In the genomic region with DNA sequence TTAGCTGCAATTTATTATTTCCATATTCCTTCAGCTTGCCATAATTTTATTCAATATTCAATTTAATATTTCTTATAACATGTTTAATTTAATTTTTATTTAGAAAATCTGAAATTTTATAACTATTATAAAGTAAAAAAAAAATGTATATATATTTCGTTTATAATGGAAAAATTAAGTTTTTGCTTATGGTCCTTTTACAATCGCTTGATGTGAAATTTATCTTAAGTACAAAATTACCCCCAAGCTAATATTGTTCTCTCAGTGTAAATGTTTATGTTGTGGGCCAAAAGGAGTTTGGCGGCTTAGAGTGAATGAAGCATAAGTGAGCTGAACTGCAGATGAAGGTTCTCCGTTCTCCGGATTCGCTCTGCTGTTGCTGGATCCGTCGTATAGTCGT, we compare ENCODE assay signal across 3 fruit fly cellular contexts.
TF ChIP-seq lines count a peak whose summit lies in the region.

No protein-coding gene starts in this region.

TF ChIP-seq in whole organism, prepupa, 60 proteins besides CTCF, POLR2A, EP300 and RAD21 (continues in another document):
- TF ChIP-seq Eip78C (GFP tag; lab: Kevin White, UChicago) (peak; percentile 82), CG11902 (GFP tag; optimal IDR thresholded peaks at IDR 0.05; lab: Kevin White, UChicago) (peak; percentile 18), CG7368 (GFP tag; optimal IDR thresholded peaks at IDR 0.05; lab: Kevin White, UChicago) (no peak), svp (GFP tag; lab: Kevin White, UChicago) (peak; percentile 75), CG8632 (GFP tag; optimal IDR thresholded peaks at IDR 0.05; lab: Kevin White, UChicago) (peak; percentile 66), CG11294 (GFP tag; IDR thresholded peaks at IDR 0.05; lab: Robert Waterston, UW) (no peak), esn (GFP tag; optimal IDR thresholded peaks at IDR 0.05; lab: Kevin White, UChicago) (peak; percentile 55), spab (GFP tag; optimal IDR thresholded peaks at IDR 0.05; lab: Kevin White, UChicago) (peak; percentile 8), Smox (GFP tag; optimal IDR thresholded peaks at IDR 0.05; lab: Kevin White, UChicago) (peak; percentile 7), Sox102F (GFP tag; optimal IDR thresholded peaks at IDR 0.05; lab: Kevin White, UChicago) (no peak), CG31627 (GFP tag; optimal IDR thresholded peaks at IDR 0.05; lab: Kevin White, UChicago) (no peak), Hr38 (GFP tag; optimal IDR thresholded peaks at IDR 0.05; lab: Kevin White, UChicago) (no peak), vri (GFP tag; optimal IDR thresholded peaks at IDR 0.05; lab: Kevin White, UChicago) (no peak), CG10631 (GFP tag; optimal IDR thresholded peaks at IDR 0.05; lab: Kevin White, UChicago) (peak; percentile 71), Eip75B (GFP tag; optimal IDR thresholded peaks at IDR 0.05; lab: Kevin White, UChicago) (no peak), fd59A (GFP tag; optimal IDR thresholded peaks at IDR 0.05; lab: Kevin White, UChicago) (no peak), dac (GFP tag; optimal IDR thresholded peaks at IDR 0.05; lab: Kevin White, UChicago) (no peak), ss (GFP tag; optimal IDR thresholded peaks at IDR 0.05; lab: Kevin White, UChicago) (no peak), fkh (GFP tag; optimal IDR thresholded peaks at IDR 0.05; lab: Kevin White, UChicago) (no peak), Eip93F (GFP tag; optimal IDR thresholded peaks at IDR 0.05; lab: Kevin White, UChicago) (no peak), Sox14 (GFP tag; optimal IDR thresholded peaks at IDR 0.05; lab: Kevin White, UChicago) (no peak), CG1621 (tag; optimal IDR thresholded peaks at IDR 0.05; lab: Kevin White, UChicago) (no peak), cyc (GFP tag; optimal IDR thresholded peaks at IDR 0.05; lab: Kevin White, UChicago) (peak; percentile 41), dsx (GFP tag; optimal IDR thresholded peaks at IDR 0.05; lab: Kevin White, UChicago; ENCODE audit: poor library complexity, severe bottlenecking) (no peak), salr (GFP tag; optimal IDR thresholded peaks at IDR 0.05; lab: Kevin White, UChicago) (peak; percentile 27 to 59), CG16779 (tag; optimal IDR thresholded peaks at IDR 0.05; lab: Kevin White, UChicago) (no peak), Sox15 (GFP tag; optimal IDR thresholded peaks at IDR 0.05; lab: Kevin White, UChicago) (no peak), CG15336 (GFP tag; IDR thresholded peaks at IDR 0.05; lab: Robert Waterston, UW) (peak; percentile 38; the same call in 1 of the 2 replicates), CG9139 (GFP tag; optimal IDR thresholded peaks at IDR 0.05; lab: Kevin White, UChicago) (no peak), topi (GFP tag; optimal IDR thresholded peaks at IDR 0.05; lab: Kevin White, UChicago) (peak; percentile 34)

TF ChIP-seq in whole organism, pupa, 21 proteins besides CTCF, POLR2A, EP300 and RAD21:
- TF ChIP-seq gl (tag; optimal IDR thresholded peaks at IDR 0.05; lab: Kevin White, UChicago) (no peak), EcR (GFP tag; optimal IDR thresholded peaks at IDR 0.05; lab: Kevin White, UChicago) (no peak), Ets98B (GFP tag; IDR thresholded peaks at IDR 0.05; lab: Robert Waterston, UW) (no peak), CG17806 (tag; optimal IDR thresholded peaks at IDR 0.05; lab: Kevin White, UChicago) (peak; percentile 67), Snoo (tag; optimal IDR thresholded peaks at IDR 0.05; lab: Kevin White, UChicago) (peak; percentile 45), CG4496 (GFP tag; IDR thresholded peaks at IDR 0.05; lab: Robert Waterston, UW) (peak; percentile 7; the same call in 1 of the 3 replicates), CG8301 (tag; optimal IDR thresholded peaks at IDR 0.05; lab: Kevin White, UChicago) (peak; percentile 48), CG14655 (GFP tag; optimal IDR thresholded peaks at IDR 0.05; lab: Kevin White, UChicago) (peak; percentile 70), CG32121 (GFP tag; IDR thresholded peaks at IDR 0.05; lab: Robert Waterston, UW) (no peak), CG15710 (tag; optimal IDR thresholded peaks at IDR 0.05; lab: Kevin White, UChicago) (peak; percentile 58), CG34367 (tag; optimal IDR thresholded peaks at IDR 0.05; lab: Kevin White, UChicago) (peak; percentile 41), fd96Ca (GFP tag; IDR thresholded peaks at IDR 0.05; lab: Robert Waterston, UW) (no peak; the same call in 2 of the 3 replicates), CG13204 (GFP tag; optimal IDR thresholded peaks at IDR 0.05; lab: Kevin White, UChicago) (no peak), CG8159 (tag; optimal IDR thresholded peaks at IDR 0.05; lab: Kevin White, UChicago) (peak; percentile 80), CG9948 (tag; optimal IDR thresholded peaks at IDR 0.05; lab: Kevin White, UChicago) (peak; percentile 74), D1 (tag; optimal IDR thresholded peaks at IDR 0.05; lab: Kevin White, UChicago) (peak; percentile 63), CG12605 (GFP tag; IDR thresholded peaks at IDR 0.05; lab: Robert Waterston, UW) (no peak), rn (GFP tag; IDR thresholded peaks at IDR 0.05; lab: Robert Waterston, UW) (0 out of 2 replicates have a peak, but pooled peaks have one; percentile 12)

TF ChIP-seq in whole organism, wandering third instar larva, 38 proteins besides CTCF, POLR2A, EP300 and RAD21:
- TF ChIP-seq Hnf4 (GFP tag; optimal IDR thresholded peaks at IDR 0.05; lab: Kevin White, UChicago) (no peak), sv (GFP tag; optimal IDR thresholded peaks at IDR 0.05; lab: Kevin White, UChicago) (no peak), pan (optimal IDR thresholded peaks at IDR 0.05; lab: Kevin White, UChicago) (no peak), CG9705 (GFP tag; optimal IDR thresholded peaks at IDR 0.05; lab: Kevin White, UChicago) (no peak), dmrt93B (GFP tag; optimal IDR thresholded peaks at IDR 0.05; lab: Kevin White, UChicago) (peak; percentile 11), rgr (GFP tag; optimal IDR thresholded peaks at IDR 0.05; lab: Kevin White, UChicago) (peak; percentile 14), Hr83 (GFP tag; optimal IDR thresholded peaks at IDR 0.05; lab: Kevin White, UChicago; ENCODE audit: poor library complexity, severe bottlenecking) (no peak), fru (GFP tag; optimal IDR thresholded peaks at IDR 0.05; lab: Kevin White, UChicago) (no peak), Vsx2 (GFP tag; optimal IDR thresholded peaks at IDR 0.05; lab: Kevin White, UChicago; ENCODE audit: partially characterized antibody) (no peak), lola (GFP tag; optimal IDR thresholded peaks at IDR 0.05; lab: Kevin White, UChicago) (no peak), Dfd (GFP tag; optimal IDR thresholded peaks at IDR 0.05; lab: Kevin White, UChicago) (no peak), Abd-B (GFP tag; optimal IDR thresholded peaks at IDR 0.05; lab: Kevin White, UChicago) (no peak), dl (GFP tag; optimal IDR thresholded peaks at IDR 0.05; lab: Kevin White, UChicago; ENCODE audit: insufficient read depth in 1 of 2, partially characterized antibody in 2 of 2) (no peak), ey (GFP tag; optimal IDR thresholded peaks at IDR 0.05; lab: Kevin White, UChicago) (no peak), CG32264 (GFP tag; optimal IDR thresholded peaks at IDR 0.05; lab: Kevin White, UChicago) (no peak), Dif (GFP tag; optimal IDR thresholded peaks at IDR 0.05; lab: Kevin White, UChicago; ENCODE audit: partially characterized antibody) (no peak), tai (GFP tag; optimal IDR thresholded peaks at IDR 0.05; lab: Kevin White, UChicago) (no peak), GATAd (GFP tag; optimal IDR thresholded peaks at IDR 0.05; lab: Kevin White, UChicago) (no peak), OdsH (GFP tag; optimal IDR thresholded peaks at IDR 0.05; lab: Kevin White, UChicago) (no peak), Myc (optimal IDR thresholded peaks at IDR 0.05; lab: Kevin White, UChicago) (no peak), HLH106 (tag; optimal IDR thresholded peaks at IDR 0.05; lab: Kevin White, UChicago) (peak; percentile 54), N (GFP tag; optimal IDR thresholded peaks at IDR 0.05; lab: Kevin White, UChicago) (no peak), br (GFP tag; optimal IDR thresholded peaks at IDR 0.05; lab: Kevin White, UChicago) (no peak), CrebA (GFP tag; optimal IDR thresholded peaks at IDR 0.05; lab: Kevin White, UChicago; ENCODE audit: borderline replicate concordance) (no peak), Mio (GFP tag; optimal IDR thresholded peaks at IDR 0.05; lab: Kevin White, UChicago) (no peak), sage (GFP tag; optimal IDR thresholded peaks at IDR 0.05; lab: Kevin White, UChicago) (no peak), woc (GFP tag; optimal IDR thresholded peaks at IDR 0.05; lab: Kevin White, UChicago) (no peak), Jra (GFP tag; optimal IDR thresholded peaks at IDR 0.05; lab: Kevin White, UChicago) (no peak), Rel (GFP tag; optimal IDR thresholded peaks at IDR 0.05; lab: Kevin White, UChicago) (no peak), Rel (tag; optimal IDR thresholded peaks at IDR 0.05; lab: Kevin White, UChicago) (no peak), Sp1 (GFP tag; optimal IDR thresholded peaks at IDR 0.05; lab: Kevin White, UChicago) (peak; percentile 67), foxo (GFP tag; optimal IDR thresholded peaks at IDR 0.05; lab: Kevin White, UChicago) (no peak), brk (GFP tag; optimal IDR thresholded peaks at IDR 0.05; lab: Kevin White, UChicago) (no peak)
TF ChIP-seq in whole organism, wandering third instar larva: peak in this region for 4.

Comparison
In these comparisons a context has a peak if more than half of its experiments do, and no peak if none do; other contexts are left out.
1. Of the 1 proteins assayed by ChIP-seq in both whole organism, prepupa and whole organism, wandering third instar larva: peak only in whole organism, prepupa: OdsH; only in whole organism, wandering third instar larva: none; in both: none; in neither: 0.